Fruit fly (Drosophila melanogaster) Kc167 (cell line): ENCODE data around the gene CG13699.
A peak's percentile ranks its signal among the peaks of the same experiment; 100 is the strongest.

Source experiments
- Myc ChIP-seq: fragments of >200 bp; optimal IDR thresholded peaks from 2 replicates; lab custom pipeline; 2017; ENCODE audit warnings: missing external identifiers
- Sin3A ChIP-seq: fragments of >200 bp; optimal IDR thresholded peaks from 2 replicates; lab custom pipeline; 2018; ENCODE audit warnings: missing external identifiers
- h ChIP-seq: fragments of >200 bp; optimal IDR thresholded peaks from 3 replicates; lab custom pipeline; 2018; ENCODE audit warnings: missing external identifiers
- insv ChIP-seq: fragments of >200 bp; optimal IDR thresholded peaks from 3 replicates; lab custom pipeline; 2018; ENCODE audit warnings: missing external identifiers
- psq ChIP-seq: fragments of >200 bp; optimal IDR thresholded peaks from 2 replicates; lab custom pipeline; 2017; ENCODE audit warnings: missing external identifiers
- ttk ChIP-seq: sonication (Bioruptor generic); optimal IDR thresholded peaks from 2 replicates; lab custom pipeline; 2017; ENCODE audit warnings: missing external identifiers

CG13699 gene

dm6 chr3L:18146833-18147232, 15.5 kb downstream of the CG13699 start:
- no peak for TF ChIP-seq Myc (lab: Kevin White, UChicago)
- no peak for TF ChIP-seq Sin3A (lab: Kevin White, UChicago)
- no peak for TF ChIP-seq h (lab: Kevin White, UChicago)
- no peak for TF ChIP-seq insv
- TF ChIP-seq ttk (lab: Kevin White, UChicago), result no peak
- TF ChIP-seq psq (lab: Kevin White, UChicago), result no peak

dm6 chr3L:18144620-18145019, 17.7 kb downstream of the CG13699 start:
- TF ChIP-seq psq (lab: Kevin White, UChicago) (no peak), Sin3A (lab: Kevin White, UChicago) (no peak), insv (no peak), ttk (lab: Kevin White, UChicago) (no peak), Myc (lab: Kevin White, UChicago) (no peak), h (lab: Kevin White, UChicago) (no peak)

DNA sequence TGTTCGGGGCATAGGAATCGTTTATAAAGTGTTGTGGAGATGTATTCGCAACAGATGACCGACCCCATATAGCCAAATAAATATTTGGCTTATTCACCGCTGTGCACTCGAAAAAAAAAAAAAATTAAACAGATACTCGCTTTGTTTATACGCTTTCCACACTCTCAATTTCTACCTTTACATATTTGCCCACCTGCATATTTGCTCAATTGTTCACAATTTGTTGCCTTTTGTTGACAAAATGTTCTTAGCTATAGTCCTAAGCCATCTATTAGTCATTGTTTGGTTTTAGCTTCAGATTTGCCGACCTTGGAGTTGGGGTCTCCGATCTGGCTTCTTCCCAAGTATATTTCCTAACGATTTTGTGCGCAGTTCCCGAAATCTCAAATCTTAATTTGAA, 19.4 kb downstream of the CG13699 start:
- TF ChIP-seq Sin3A (lab: Kevin White, UChicago) (no peak), psq (lab: Kevin White, UChicago) (no peak), h (lab: Kevin White, UChicago) (no peak), insv (no peak), ttk (lab: Kevin White, UChicago) (no peak), Myc (lab: Kevin White, UChicago) (no peak)

DNA sequence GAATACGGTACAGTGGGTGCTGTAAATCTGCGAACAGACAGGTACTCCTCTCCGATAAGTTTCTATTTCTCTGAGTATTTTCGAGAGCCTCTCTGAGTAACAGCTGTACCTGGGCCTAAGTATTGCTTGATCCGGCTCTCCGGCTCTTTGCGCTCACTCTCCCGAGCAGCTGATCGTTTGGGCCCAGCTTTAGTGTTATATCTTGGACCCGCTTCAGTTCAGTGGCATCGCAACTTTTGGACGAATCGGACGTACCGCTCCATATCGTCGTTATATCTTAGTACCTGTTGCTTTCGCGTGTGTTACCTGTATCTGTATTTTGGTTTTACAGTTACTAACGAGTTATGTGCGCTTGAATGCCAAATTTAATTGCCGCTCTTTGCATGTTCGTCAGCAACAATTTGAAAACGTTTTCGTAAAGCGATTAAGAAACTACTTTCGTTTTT, 23.1 kb downstream of the CG13699 start, which contains the start of gene geko:
Gene geko (plus strand): TSS at position 219 of the 446 bp plus-strand sequence.
- TF ChIP-seq Myc (lab: Kevin White, UChicago) (no peak), ttk (lab: Kevin White, UChicago) (no peak), h (lab: Kevin White, UChicago) (no peak), Sin3A (lab: Kevin White, UChicago) (no peak), psq (lab: Kevin White, UChicago) (no peak), insv (no peak)

dm6 chr3L:18138280-18138679, 24.0 kb downstream of the CG13699 start:
- no peak for TF ChIP-seq psq (lab: Kevin White, UChicago)

DNA sequence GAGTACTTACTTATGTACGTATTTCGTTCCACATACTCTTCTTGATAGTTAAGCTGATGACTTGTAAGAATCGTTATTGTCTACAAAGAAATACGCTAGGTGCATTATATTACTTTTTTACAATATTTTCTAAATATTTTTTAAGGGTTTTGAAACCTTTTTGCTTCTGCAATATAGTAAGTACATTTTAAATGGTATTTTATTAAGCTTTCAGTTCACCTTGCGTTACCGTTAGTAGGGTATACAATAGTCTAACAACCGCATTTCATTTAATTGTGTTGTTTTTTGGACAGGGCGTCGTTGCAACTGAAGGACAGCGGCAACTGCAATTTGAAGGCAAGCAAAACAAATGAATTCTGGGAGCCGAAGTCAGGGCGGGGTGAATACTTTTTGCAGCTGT, 25.1 kb downstream of the CG13699 start:
- TF ChIP-seq Sin3A (lab: Kevin White, UChicago), result no peak

DNA sequence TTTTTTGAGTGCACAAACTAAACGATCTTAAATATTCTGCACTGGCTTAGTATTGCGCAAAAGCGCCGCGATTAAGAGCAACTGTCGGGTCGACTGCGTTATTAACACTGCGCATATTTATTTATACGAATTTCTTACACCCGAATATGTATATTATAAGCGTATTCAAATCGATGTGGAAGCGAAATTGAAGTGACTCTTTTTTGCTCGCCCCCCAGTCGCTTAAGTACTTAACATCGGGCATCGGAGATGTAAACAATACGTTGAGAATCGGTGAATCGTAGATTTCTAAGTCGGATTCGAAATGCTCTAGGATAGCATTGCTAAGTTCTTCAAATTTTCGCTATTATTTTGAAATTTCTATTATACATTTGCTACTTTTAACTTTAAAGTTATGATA, 29.7 kb downstream of the CG13699 start, which contains the start of gene Cyp312a1:
Gene Cyp312a1 (minus strand): TSS at position 101 of the 400 bp plus-strand sequence.
- no peak for TF ChIP-seq insv
- no peak for TF ChIP-seq Sin3A (lab: Kevin White, UChicago)
- no peak for TF ChIP-seq h (lab: Kevin White, UChicago)
- TF ChIP-seq Myc (lab: Kevin White, UChicago), result no peak
- no peak for TF ChIP-seq psq (lab: Kevin White, UChicago)
- TF ChIP-seq ttk (lab: Kevin White, UChicago), result no peak

dm6 chr3L:18124138-18124537, 38.2 kb downstream of the CG13699 start:
- TF ChIP-seq h (lab: Kevin White, UChicago) (no peak), Myc (lab: Kevin White, UChicago) (no peak), Sin3A (lab: Kevin White, UChicago) (no peak), ttk (lab: Kevin White, UChicago) (no peak), insv (no peak), psq (lab: Kevin White, UChicago) (no peak)

dm6 chr3L:18121889-18122288, 40.4 kb downstream of the CG13699 start, which contains the start of gene CG42853:
TSS of gene CG42853 (minus strand) at chr3L:18121989.
- TF ChIP-seq Myc (lab: Kevin White, UChicago), result no peak
- TF ChIP-seq Sin3A (lab: Kevin White, UChicago), result no peak
- no peak for TF ChIP-seq ttk (lab: Kevin White, UChicago)
- TF ChIP-seq psq (lab: Kevin White, UChicago), result no peak
- TF ChIP-seq insv, result no peak
- TF ChIP-seq h (lab: Kevin White, UChicago), result no peak

dm6 chr3L:18114038-18114926, 48.0 kb downstream of the CG13699 start:
- TF ChIP-seq h (lab: Kevin White, UChicago) (peak; percentile 90), Myc (lab: Kevin White, UChicago) (no peak)

DNA sequence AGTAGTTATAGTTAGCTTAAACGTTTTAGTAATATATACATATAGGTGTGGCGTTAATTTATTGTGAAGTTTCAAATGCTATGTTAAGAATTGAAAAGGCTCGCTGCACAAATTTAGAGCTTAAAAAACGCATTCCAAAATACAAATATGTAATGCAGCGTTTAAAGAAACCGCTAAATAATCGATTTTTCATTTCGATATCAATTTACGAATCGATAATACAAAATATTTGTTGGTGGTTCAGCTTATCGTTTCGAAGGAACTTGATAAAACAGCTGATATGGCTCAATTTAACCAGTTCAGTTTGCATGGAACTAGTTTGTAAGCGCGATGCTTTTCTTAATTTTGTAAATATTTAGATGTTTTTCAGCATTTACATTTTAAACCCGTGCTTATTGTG, 49.7 kb downstream of the CG13699 start, which contains the start of the genes CG32195 and CG7341:
Gene CG32195 (plus strand): TSS at position 291 of the 400 bp plus-strand sequence.
Gene CG7341 (plus strand): TSS at position 291 of the 400 bp plus-strand sequence.
- TF ChIP-seq ttk (lab: Kevin White, UChicago) (no peak), insv (no peak), Sin3A (lab: Kevin White, UChicago) (no peak), h (lab: Kevin White, UChicago) (no peak), Myc (lab: Kevin White, UChicago) (no peak), psq (lab: Kevin White, UChicago) (no peak)

- TF ChIP-seq h (lab: Kevin White, UChicago) (no peak), Myc (lab: Kevin White, UChicago) (no peak), Sin3A (lab: Kevin White, UChicago) (no peak), insv (no peak), ttk (lab: Kevin White, UChicago) (no peak), psq (lab: Kevin White, UChicago) (no peak)
Observed at dm6 chr3L:18109459-18109863, 52.9 kb downstream of the CG13699 start, which contains the start of the genes Polr3D and mus304. TSS of gene Polr3D (minus strand) at chr3L:18109574. TSS of gene mus304 (plus strand) at chr3L:18109814.
